Fruit fly (Drosophila melanogaster) whole organism, embryonic: ENCODE data around the gene CG2875.

Source experiments
- Abd-B ChIP-seq: fragments of 200-800 bp; sonication (Bioruptor generic); optimal IDR thresholded peaks from 2 replicates; lab custom pipeline; 2018; ENCODE audit warnings: missing biosample characterization, mild to moderate bottlenecking, missing genetic modification characterization, moderate library complexity
- Bdp1 ChIP-seq: fragments of 200-800 bp; sonication (Bioruptor generic); optimal IDR thresholded peaks from 3 replicates; lab custom pipeline; 2016; ENCODE audit warnings: missing biosample characterization, missing genetic modification characterization
- Bgb ChIP-seq: fragments of 200-800 bp; sonication (Bioruptor generic); IDR thresholded peaks from 2 replicates; pipeline ENCODE4 v1.3.6; 2022; ENCODE audit warnings: missing biosample characterization, missing genetic modification characterization; ENCODE audit not compliant: partially characterized antibody
- BtbVII ChIP-seq: fragments of 200-800 bp; sonication (Bioruptor generic); optimal IDR thresholded peaks from 3 replicates; lab custom pipeline; 2017; ENCODE audit warnings: missing biosample characterization, mild to moderate bottlenecking, missing genetic modification characterization
- Bteb2 ChIP-seq: fragments of 200-800 bp; sonication (Bioruptor generic); optimal IDR thresholded peaks from 2 replicates; lab custom pipeline; 2016; ENCODE audit warnings: missing biosample characterization, missing genetic modification characterization
- CG1024 ChIP-seq: fragments of 200-800 bp; sonication (Bioruptor generic); IDR thresholded peaks from 2 replicates; pipeline ENCODE4 v1.3.6; 2022; ENCODE audit warnings: missing biosample characterization, missing genetic modification characterization
- CG10462 ChIP-seq: fragments of 200-800 bp; sonication (Bioruptor generic); optimal IDR thresholded peaks from 2 replicates; lab custom pipeline; 2016; ENCODE audit warnings: missing biosample characterization, missing genetic modification characterization
- CG12155 ChIP-seq: fragments of 200-800 bp; sonication (Bioruptor generic); optimal IDR thresholded peaks from 3 replicates; lab custom pipeline; 2016; ENCODE audit warnings: missing biosample characterization, missing genetic modification characterization
- CG12299 ChIP-seq: fragments of 200-800 bp; sonication (Bioruptor generic); optimal IDR thresholded peaks from 2 replicates; lab custom pipeline; 2018; ENCODE audit warnings: missing biosample characterization, mild to moderate bottlenecking, missing genetic modification characterization
- CG12744 ChIP-seq: fragments of 200-800 bp; sonication (Bioruptor generic); optimal IDR thresholded peaks from 2 replicates; lab custom pipeline; 2016; ENCODE audit warnings: missing biosample characterization, missing genetic modification characterization
- CG15601 ChIP-seq: fragments of 200-800 bp; sonication (Bioruptor generic); optimal IDR thresholded peaks from 3 replicates; lab custom pipeline; 2019; ENCODE audit warnings: missing biosample characterization, mild to moderate bottlenecking, missing genetic modification characterization, moderate library complexity
- CG16779 ChIP-seq: fragments of 200-800 bp; sonication (Bioruptor generic); IDR thresholded peaks from 2 replicates; pipeline ENCODE4 v1.3.6; 2022; ENCODE audit warnings: missing biosample characterization, missing genetic modification characterization
- CG17385 ChIP-seq: fragments of 200-800 bp; sonication (Bioruptor generic); optimal IDR thresholded peaks from 3 replicates; lab custom pipeline; 2018; ENCODE audit warnings: missing biosample characterization, mild to moderate bottlenecking, missing genetic modification characterization
- CG18619 ChIP-seq: fragments of 200-800 bp; sonication (Bioruptor generic); optimal IDR thresholded peaks from 3 replicates; lab custom pipeline; 2017; ENCODE audit warnings: missing biosample characterization, mild to moderate bottlenecking, missing genetic modification characterization
- CG2116 ChIP-seq: fragments of 200-800 bp; sonication (Bioruptor generic); optimal IDR thresholded peaks from 3 replicates; lab custom pipeline; 2018; ENCODE audit warnings: missing biosample characterization, mild to moderate bottlenecking, missing genetic modification characterization
- CG2120 ChIP-seq: fragments of 200-800 bp; sonication (Bioruptor generic); optimal IDR thresholded peaks from 3 replicates; lab custom pipeline; 2016; ENCODE audit warnings: missing biosample characterization, missing genetic modification characterization
- CG30431 ChIP-seq: fragments of 200-800 bp; sonication (Bioruptor generic); optimal IDR thresholded peaks from 2 replicates; lab custom pipeline; 2017; ENCODE audit warnings: missing biosample characterization, missing genetic modification characterization
- CG31441 ChIP-seq: fragments of 200-800 bp; sonication (Bioruptor generic); IDR thresholded peaks from 2 replicates; pipeline ENCODE4 v1.3.6; 2022; ENCODE audit warnings: missing biosample characterization, missing genetic modification characterization
- CG4820 ChIP-seq: fragments of 200-800 bp; sonication (Bioruptor generic); optimal IDR thresholded peaks from 3 replicates; lab custom pipeline; 2016; ENCODE audit warnings: missing biosample characterization, missing genetic modification characterization
- CG6683 ChIP-seq: fragments of 200-800 bp; sonication (Bioruptor generic); optimal IDR thresholded peaks from 2 replicates; lab custom pipeline; 2017; ENCODE audit warnings: missing biosample characterization, mild to moderate bottlenecking, missing genetic modification characterization, missing genetic modification reagents
- CG6689 ChIP-seq: fragments of 200-800 bp; sonication (Bioruptor generic); IDR thresholded peaks from 2 replicates; pipeline ENCODE4 v1.3.6; 2022; ENCODE audit warnings: missing biosample characterization, missing genetic modification characterization
- CG7357 ChIP-seq: fragments of 200-800 bp; sonication (Bioruptor generic); IDR thresholded peaks from 3 replicates; pipeline ENCODE4 v1.3.6; 2022; ENCODE audit warnings: missing biosample characterization, missing genetic modification characterization
- CG7786 ChIP-seq: fragments of 200-800 bp; sonication (Bioruptor generic); optimal IDR thresholded peaks from 2 replicates; lab custom pipeline; 2016; ENCODE audit warnings: missing biosample characterization, missing genetic modification characterization
- CG8765 ChIP-seq: fragments of 200-800 bp; sonication (Bioruptor generic); IDR thresholded peaks from 2 replicates; pipeline ENCODE4 v1.3.6; 2022; ENCODE audit warnings: missing biosample characterization, missing genetic modification characterization
- CG8924 ChIP-seq: fragments of 200-800 bp; optimal IDR thresholded peaks from 3 replicates; lab custom pipeline; 2019; ENCODE audit warnings: missing biosample characterization, mild to moderate bottlenecking, missing genetic modification characterization, moderate library complexity
- CTCF ChIP-seq: fragments of 200-800 bp; sonication (Bioruptor generic); optimal IDR thresholded peaks from 2 replicates; lab custom pipeline; 2017; ENCODE audit warnings: missing biosample characterization, mild to moderate bottlenecking, missing genetic modification characterization, moderate library complexity
- Dbx ChIP-seq: fragments of 200-800 bp; sonication (Bioruptor generic); IDR thresholded peaks from 3 replicates; pipeline ENCODE4 v1.3.6; 2022; ENCODE audit warnings: missing biosample characterization, missing genetic modification characterization
- E2f1 ChIP-seq: fragments of 200-800 bp; sonication (Bioruptor generic); IDR thresholded peaks from 2 replicates; pipeline ENCODE4 v1.3.6; 2022; ENCODE audit warnings: missing biosample characterization, missing genetic modification characterization
- Fer3 ChIP-seq: fragments of 200-800 bp; sonication (Bioruptor generic); optimal IDR thresholded peaks from 2 replicates; lab custom pipeline; 2018; ENCODE audit warnings: missing biosample characterization, mild to moderate bottlenecking, missing genetic modification characterization, moderate library complexity
- Gug ChIP-seq: fragments of 200-800 bp; sonication (Bioruptor generic); IDR thresholded peaks from 4 replicates; pipeline ENCODE4 v1.3.6; 2022; ENCODE audit warnings: missing biosample characterization, missing genetic modification characterization
- HHEX ChIP-seq: fragments of 200-800 bp; sonication (Bioruptor generic); optimal IDR thresholded peaks from 3 replicates; lab custom pipeline; 2017; ENCODE audit warnings: missing biosample characterization, mild to moderate bottlenecking, missing genetic modification characterization, missing genetic modification reagents
- HmgZ ChIP-seq: fragments of 200-800 bp; sonication (Bioruptor generic); optimal IDR thresholded peaks from 2 replicates; lab custom pipeline; 2018; ENCODE audit warnings: missing biosample characterization, mild to moderate bottlenecking, missing genetic modification characterization
- Hr39 ChIP-seq: fragments of >200 bp; optimal IDR thresholded peaks from 2 replicates; lab custom pipeline; 2017
- Lhr ChIP-seq: fragments of 200-800 bp; sonication (Bioruptor generic); optimal IDR thresholded peaks from 3 replicates; lab custom pipeline; 2017; ENCODE audit warnings: mild to moderate bottlenecking, missing biosample characterization, missing genetic modification reagents, missing genetic modification characterization
- Nf-YA ChIP-seq: fragments of 200-800 bp; sonication (Bioruptor generic); IDR thresholded peaks from 2 replicates; pipeline ENCODE4 v1.3.6; 2022; ENCODE audit warnings: missing biosample characterization, missing genetic modification characterization
- Vsx1 ChIP-seq: fragments of 200-800 bp; sonication (Bioruptor generic); optimal IDR thresholded peaks from 2 replicates; lab custom pipeline; 2017; ENCODE audit warnings: missing biosample characterization, mild to moderate bottlenecking, missing genetic modification characterization, missing genetic modification reagents
- ac ChIP-seq: fragments of 200-800 bp; sonication (Bioruptor generic); optimal IDR thresholded peaks from 3 replicates; lab custom pipeline; 2017; ENCODE audit warnings: missing biosample characterization, mild to moderate bottlenecking, missing genetic modification characterization
- az2 ChIP-seq: fragments of 200-800 bp; sonication (Bioruptor generic); optimal IDR thresholded peaks from 3 replicates; lab custom pipeline; 2016; ENCODE audit warnings: missing biosample characterization, missing genetic modification characterization
- br ChIP-seq: fragments of >200 bp; optimal IDR thresholded peaks from 2 replicates; lab custom pipeline; 2017
- chm ChIP-seq: fragments of 200-800 bp; sonication (Bioruptor generic); IDR thresholded peaks from 2 replicates; pipeline ENCODE4 v1.3.6; 2022; ENCODE audit warnings: missing biosample characterization, missing genetic modification characterization
- chn ChIP-seq: fragments of 200-800 bp; sonication (Bioruptor generic); optimal IDR thresholded peaks from 2 replicates; lab custom pipeline; 2016; ENCODE audit warnings: missing biosample characterization, missing genetic modification characterization
- dmrt99B ChIP-seq: fragments of 200-800 bp; sonication (Bioruptor generic); optimal IDR thresholded peaks from 2 replicates; lab custom pipeline; 2018; ENCODE audit warnings: missing biosample characterization, mild to moderate bottlenecking, missing genetic modification characterization, moderate library complexity
- exex ChIP-seq: fragments of 200-800 bp; sonication (Bioruptor generic); optimal IDR thresholded peaks from 4 replicates; lab custom pipeline; 2018; ENCODE audit warnings: missing biosample characterization, mild to moderate bottlenecking, missing genetic modification characterization, moderate library complexity
- gt ChIP-seq: fragments of 200-800 bp; sonication (Bioruptor generic); IDR thresholded peaks from 2 replicates; pipeline ENCODE4 v1.3.6; 2022; ENCODE audit warnings: missing biosample characterization, missing genetic modification characterization
- hth ChIP-seq: fragments of >200 bp; optimal IDR thresholded peaks from 2 replicates; lab custom pipeline; 2017; ENCODE audit warnings: inconsistent platforms
- lbe ChIP-seq: fragments of 200-800 bp; sonication (Bioruptor generic); optimal IDR thresholded peaks from 2 replicates; lab custom pipeline; 2016; ENCODE audit warnings: missing biosample characterization, mild to moderate bottlenecking, missing genetic modification characterization
- mam ChIP-seq: fragments of 200-800 bp; sonication (Bioruptor generic); optimal IDR thresholded peaks from 3 replicates; lab custom pipeline; 2016; ENCODE audit warnings: missing biosample characterization, missing genetic modification characterization
- nmo ChIP-seq: fragments of 200-800 bp; sonication (Bioruptor generic); optimal IDR thresholded peaks from 2 replicates; lab custom pipeline; 2018; ENCODE audit warnings: missing biosample characterization, mild to moderate bottlenecking, missing genetic modification characterization, moderate library complexity
- peb ChIP-seq: fragments of 200-800 bp; sonication (Bioruptor generic); IDR thresholded peaks from 2 replicates; pipeline ENCODE4 v1.3.6; 2022; ENCODE audit warnings: missing biosample characterization, missing genetic modification characterization
- run ChIP-seq: fragments of 200-800 bp; sonication (Bioruptor generic); optimal IDR thresholded peaks from 3 replicates; lab custom pipeline; 2018; ENCODE audit warnings: missing biosample characterization, mild to moderate bottlenecking, missing genetic modification characterization
- seq ChIP-seq: fragments of 200-800 bp; sonication (Bioruptor generic); IDR thresholded peaks from 2 replicates; pipeline ENCODE4 v1.3.6; 2022; ENCODE audit warnings: missing biosample characterization, missing genetic modification characterization
- shn ChIP-seq: fragments of 200-800 bp; sonication (Bioruptor generic); optimal IDR thresholded peaks from 3 replicates; lab custom pipeline; 2016; ENCODE audit warnings: missing biosample characterization, missing genetic modification characterization
- sima ChIP-seq: fragments of 200-800 bp; sonication (Bioruptor generic); optimal IDR thresholded peaks from 2 replicates; lab custom pipeline; 2016; ENCODE audit warnings: missing biosample characterization, missing genetic modification characterization
- zen ChIP-seq: fragments of 200-800 bp; sonication (Bioruptor generic); optimal IDR thresholded peaks from 3 replicates; lab custom pipeline; 2018; ENCODE audit warnings: missing biosample characterization, mild to moderate bottlenecking, missing genetic modification characterization, moderate library complexity

Gene CG2875

DNA sequence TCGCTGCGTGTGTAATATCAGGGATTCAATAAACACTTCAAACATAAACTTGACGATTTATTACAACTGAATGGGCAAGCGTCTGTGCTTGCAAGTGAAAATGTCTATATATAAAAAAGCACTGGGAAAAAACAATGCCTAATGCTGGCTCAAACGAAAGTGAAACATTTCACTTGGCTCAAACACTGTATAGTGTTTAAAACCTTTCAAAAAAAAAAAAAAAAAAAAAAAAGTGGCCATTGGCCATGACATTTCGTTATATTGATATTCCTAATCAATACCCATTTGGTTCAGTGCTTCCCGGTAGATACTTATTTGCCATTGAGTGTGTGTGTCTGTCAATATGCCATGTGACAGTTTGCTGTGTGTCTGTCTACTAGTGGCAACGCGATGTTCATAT is 34.6 kb downstream of the CG2875 start (continued):
- TF ChIP-seq Bdp1 (no peak), dmrt99B (peak; percentile 18), ac (GFP tag; lab: Kevin White, UChicago) (no peak), Gug (GFP tag; lab: Robert Waterston, UW) (no peak), CG15601 (tag; lab: Kevin White, UChicago) (no peak), E2f1 (GFP tag; lab: Robert Waterston, UW) (0 out of 2 replicates have a peak, but pooled peaks have one; percentile 24), chn (GFP tag; lab: Kevin White, UChicago) (peak; percentile 50), CG10462 (GFP tag; lab: Kevin White, UChicago) (no peak), CG8765 (GFP tag; lab: Robert Waterston, UW) (no peak), CG7357 (GFP tag; lab: Robert Waterston, UW) (no peak), Bteb2 (GFP tag; lab: Kevin White, UChicago) (no peak), seq (GFP tag; lab: Robert Waterston, UW) (0 out of 2 replicates have a peak, but pooled peaks have one; percentile 16), hth (lab: Kevin White, UChicago) (no peak), run (tag; lab: Kevin White, UChicago) (no peak), Abd-B (GFP tag; lab: Kevin White, UChicago) (peak; percentile 6), mam (GFP tag; lab: Kevin White, UChicago) (peak; percentile 21), CG12744 (no peak), CG1024 (GFP tag; lab: Robert Waterston, UW) (no peak), CG18619 (no peak), Lhr (GFP tag; lab: Kevin White, UChicago) (no peak), Hr39 (lab: Kevin White, UChicago) (no peak), sima (GFP tag; lab: Kevin White, UChicago) (no peak), Fer3 (tag; lab: Kevin White, UChicago) (no peak), exex (tag; lab: Kevin White, UChicago) (no peak), CG16779 (GFP tag; lab: Robert Waterston, UW) (no peak), CG4820 (no peak), CG17385 (GFP tag; lab: Kevin White, UChicago) (no peak), nmo (GFP tag; lab: Kevin White, UChicago) (peak; percentile 28), CG30431 (GFP tag; lab: Kevin White, UChicago) (no peak), gt (GFP tag; lab: Robert Waterston, UW) (no peak), Nf-YA (GFP tag; lab: Robert Waterston, UW) (no peak), br (lab: Kevin White, UChicago) (no peak), CG6683 (GFP tag; lab: Kevin White, UChicago) (no peak), CG31441 (GFP tag; lab: Robert Waterston, UW) (0 out of 2 replicates have a peak, but pooled peaks have one; percentile 33), CG6689 (0 out of 2 replicates have a peak, but pooled peaks have one; percentile 22), shn (GFP tag; lab: Kevin White, UChicago) (peak; percentile 33), Bgb (GFP tag; lab: Robert Waterston, UW) (no peak), chm (GFP tag; lab: Robert Waterston, UW) (no peak), Vsx1 (GFP tag; lab: Kevin White, UChicago) (no peak), CTCF (no peak), zen (tag; lab: Kevin White, UChicago) (no peak), Dbx (no peak), BtbVII (GFP tag; lab: Kevin White, UChicago) (no peak), CG12155 (GFP tag; lab: Kevin White, UChicago) (no peak), lbe (GFP tag; lab: Kevin White, UChicago) (no peak), CG7786 (GFP tag; lab: Kevin White, UChicago) (peak; percentile 29), peb (GFP tag; lab: Robert Waterston, UW) (no peak), CG2120 (GFP tag; lab: Kevin White, UChicago) (peak; percentile 62), az2 (GFP tag; lab: Kevin White, UChicago) (peak; percentile 37), HmgZ (no peak), CG8924 (peak; percentile 23), CG12299 (no peak), HHEX (GFP tag; lab: Kevin White, UChicago) (no peak), CG2116 (GFP tag; lab: Kevin White, UChicago) (no peak)
